Worm (Caenorhabditis elegans) whole organism, L4 larva: ENCODE data around the gene bath-37.

ENCODE experiments used
- F37D6.2 ChIP-seq: sonication (generic microtip); optimal IDR thresholded peaks from 2 replicates; lab custom pipeline; 2016; ENCODE audit warnings: mild to moderate bottlenecking, missing genetic modification characterization, missing compliant biosample characterization
- T20F7.1 ChIP-seq: fragments of 200-800 bp; sonication (Bioruptor generic); optimal IDR thresholded peaks from 2 replicates; lab custom pipeline; 2018; ENCODE audit warnings: mild to moderate bottlenecking, missing genetic modification characterization, missing compliant biosample characterization
- T26A8.4 ChIP-seq: fragments of 200-800 bp; sonication (Bioruptor generic); IDR thresholded peaks from 2 replicates; pipeline ENCODE4 v1.3.6; 2022; ENCODE audit warnings: missing genetic modification characterization, missing compliant biosample characterization
- Y48G9A.11 ChIP-seq: fragments of 200-800 bp; sonication (Bioruptor generic); IDR thresholded peaks from 2 replicates; pipeline ENCODE4 v1.3.6; 2022; ENCODE audit warnings: missing genetic modification reagents, missing genetic modification characterization, missing compliant biosample characterization
- Y5F2A.4 ChIP-seq: fragments of 200-800 bp; sonication (Bioruptor generic); optimal IDR thresholded peaks from 2 replicates; lab custom pipeline; 2018; ENCODE audit warnings: mild to moderate bottlenecking, missing genetic modification characterization, missing compliant biosample characterization
- Y75B8A.6 ChIP-seq: fragments of 200-800 bp; sonication (Bioruptor generic); IDR thresholded peaks from 2 replicates; pipeline ENCODE4 v1.3.6; 2022; ENCODE audit warnings: missing genetic modification reagents, missing genetic modification characterization, missing compliant biosample characterization
- ZK546.5 ChIP-seq, 2 experiments: sonication (generic microtip); optimal IDR thresholded peaks; 2 replicates each; lab custom pipeline; 2017; ENCODE audit warnings: missing biosample characterization in 2 of 2, missing genetic modification characterization in 2 of 2
- aly-2 ChIP-seq: sonication (generic microtip); optimal IDR thresholded peaks from 2 replicates; lab custom pipeline; 2018; ENCODE audit warnings: missing biosample characterization, missing genetic modification characterization
- attf-4 ChIP-seq: sonication (generic microtip); optimal IDR thresholded peaks from 3 replicates; lab custom pipeline; 2017; ENCODE audit warnings: missing biosample characterization, missing genetic modification characterization
- ceh-20 ChIP-seq: fragments of 200-800 bp; sonication (Bioruptor generic); IDR thresholded peaks from 2 replicates; pipeline ENCODE4 v1.3.6; 2022; ENCODE audit warnings: missing genetic modification reagents, missing genetic modification characterization, missing compliant biosample characterization
- ceh-28 ChIP-seq: fragments of 150-350 bp; optimal IDR thresholded peaks from 2 replicates; lab custom pipeline; 2014; ENCODE audit warnings: missing biosample characterization, missing genetic modification reagents, missing genetic modification characterization
- daf-16 ChIP-seq, 3 experiments: sonication (generic microtip); optimal IDR thresholded peaks; 2 replicates each; lab custom pipeline; 2016 to 2017; ENCODE audit warnings: missing genetic modification characterization in 3 of 3, missing genetic modification reagents in 3 of 3, mild to moderate bottlenecking in 2 of 3, missing compliant biosample characterization in 2 of 3, missing biosample characterization in 1 of 3, moderate library complexity in 1 of 3
- daf-19 ChIP-seq: fragments of 200-800 bp; sonication (Bioruptor generic); conservative IDR thresholded peaks from 2 replicates; pipeline ENCODE4 v1.3.6; 2022; ENCODE audit warnings: missing genetic modification characterization, missing compliant biosample characterization
- dmd-6 ChIP-seq: fragments of 200-800 bp; sonication (Bioruptor generic); IDR thresholded peaks from 2 replicates; pipeline ENCODE4 v1.3.6; 2022; ENCODE audit warnings: missing genetic modification reagents, missing genetic modification characterization, missing compliant biosample characterization
- dmd-8 ChIP-seq: fragments of 200-800 bp; sonication (Bioruptor generic); IDR thresholded peaks from 2 replicates; pipeline ENCODE4 v1.3.6; 2022; ENCODE audit warnings: missing genetic modification characterization, missing compliant biosample characterization
- dmd-9 ChIP-seq: fragments of 200-800 bp; sonication (Bioruptor generic); IDR thresholded peaks from 2 replicates; pipeline ENCODE4 v1.3.6; 2022; ENCODE audit warnings: missing genetic modification reagents, missing genetic modification characterization, missing compliant biosample characterization
- dpl-1 ChIP-seq: fragments of 150-350 bp; optimal IDR thresholded peaks from 2 replicates; lab custom pipeline; 2014; ENCODE audit warnings: missing biosample characterization, missing genetic modification reagents, missing genetic modification characterization
- dve-1 ChIP-seq: sonication (generic microtip); optimal IDR thresholded peaks from 2 replicates; lab custom pipeline; 2017; ENCODE audit warnings: antibody characterized with exemption, mild to moderate bottlenecking, missing genetic modification characterization, missing compliant biosample characterization; ENCODE audit not compliant: insufficient read depth
- fos-1 ChIP-seq: fragments of 150-350 bp; optimal IDR thresholded peaks from 2 replicates; lab custom pipeline; 2014; ENCODE audit warnings: missing biosample characterization, missing genetic modification characterization
- hif-1 ChIP-seq, 2 experiments: sonication (generic microtip); optimal IDR thresholded peaks; 2 replicates each; lab custom pipeline; 2016 to 2017; ENCODE audit warnings: missing compliant biosample characterization in 2 of 2, missing genetic modification characterization in 2 of 2, missing genetic modification reagents in 2 of 2, missing genotype in 2 of 2, mild to moderate bottlenecking in 1 of 2
- hlh-30 ChIP-seq: sonication (generic microtip); optimal IDR thresholded peaks from 2 replicates; lab custom pipeline; 2017; ENCODE audit warnings: antibody characterized with exemption, mild to moderate bottlenecking, missing genetic modification characterization, missing compliant biosample characterization; ENCODE audit not compliant: insufficient read depth
- jun-1 ChIP-seq: fragments of 150-350 bp; optimal IDR thresholded peaks from 2 replicates; lab custom pipeline; 2014; ENCODE audit warnings: missing biosample characterization, missing genetic modification reagents, missing genetic modification characterization
- lim-7 ChIP-seq: fragments of 200-800 bp; sonication (Bioruptor generic); IDR thresholded peaks from 2 replicates; pipeline ENCODE4 v1.3.6; 2022; ENCODE audit warnings: missing genetic modification characterization, missing compliant biosample characterization
- lin-1 ChIP-seq: fragments of 200-800 bp; sonication (Bioruptor generic); IDR thresholded peaks from 2 replicates; pipeline ENCODE4 v1.3.6; 2022; ENCODE audit warnings: missing genetic modification reagents, missing genetic modification characterization, missing compliant biosample characterization
- lin-29 ChIP-seq: fragments of 200-800 bp; sonication (Bioruptor generic); IDR thresholded peaks from 2 replicates; pipeline ENCODE4 v1.3.6; 2022; ENCODE audit warnings: missing genetic modification reagents, missing genetic modification characterization, missing compliant biosample characterization
- lin-38 ChIP-seq: fragments of 200-800 bp; sonication (Bioruptor generic); IDR thresholded peaks from 2 replicates; pipeline ENCODE4 v1.3.6; 2022; ENCODE audit warnings: missing genetic modification reagents, missing genetic modification characterization, missing compliant biosample characterization
- lin-39 ChIP-seq: fragments of 150-350 bp; optimal IDR thresholded peaks from 2 replicates; lab custom pipeline; 2014; ENCODE audit warnings: missing biosample characterization, missing genetic modification reagents, missing genetic modification characterization
- lir-3 ChIP-seq: sonication (generic microtip); optimal IDR thresholded peaks from 2 replicates; lab custom pipeline; 2016; ENCODE audit warnings: mild to moderate bottlenecking, missing genetic modification characterization, missing compliant biosample characterization
- lsy-2 ChIP-seq, 2 experiments: fragments of 150-350 bp in 1 of 2; sonication (generic microtip) in 1 of 2; optimal IDR thresholded peaks; 2 replicates each; lab custom pipeline; 2014 to 2017; ENCODE audit warnings: missing biosample characterization in 2 of 2, missing genetic modification characterization in 2 of 2
- madf-9 ChIP-seq: fragments of 200-800 bp; sonication (Bioruptor generic); conservative IDR thresholded peaks from 2 replicates; pipeline ENCODE4 v1.3.6; 2022; ENCODE audit warnings: missing genetic modification reagents, missing genetic modification characterization, missing compliant biosample characterization
- mdt-29 ChIP-seq: fragments of 200-800 bp; sonication (Bioruptor generic); IDR thresholded peaks from 2 replicates; pipeline ENCODE4 v1.3.6; 2022; ENCODE audit warnings: missing genetic modification reagents, missing genetic modification characterization, missing compliant biosample characterization
- mep-1 ChIP-seq: fragments of 150-350 bp; sonication (generic microtip); optimal IDR thresholded peaks from 3 replicates; lab custom pipeline; 2014; ENCODE audit warnings: missing biosample characterization, missing genetic modification characterization
- mxl-3 ChIP-seq: fragments of 200-800 bp; sonication (Bioruptor generic); optimal IDR thresholded peaks from 2 replicates; lab custom pipeline; 2018; ENCODE audit warnings: mild to moderate bottlenecking, missing genetic modification characterization, missing compliant biosample characterization
- nhr-11 ChIP-seq: fragments of 150-350 bp; optimal IDR thresholded peaks from 2 replicates; lab custom pipeline; 2014; ENCODE audit warnings: missing biosample characterization, missing genetic modification characterization
- nhr-237 ChIP-seq: sonication (generic microtip); optimal IDR thresholded peaks from 2 replicates; lab custom pipeline; 2017; ENCODE audit warnings: missing biosample characterization, missing genetic modification characterization
- nhr-25 ChIP-seq: sonication (generic microtip); optimal IDR thresholded peaks from 2 replicates; lab custom pipeline; 2017; ENCODE audit warnings: missing genetic modification characterization, mild to moderate bottlenecking, missing compliant biosample characterization, antibody characterized with exemption, moderate library complexity, borderline replicate concordance; ENCODE audit not compliant: insufficient read depth
- nhr-76 ChIP-seq: fragments of 150-350 bp; optimal IDR thresholded peaks from 2 replicates; lab custom pipeline; 2014; ENCODE audit warnings: missing biosample characterization, missing genetic modification characterization
- php-3 ChIP-seq: fragments of 200-800 bp; sonication (Bioruptor generic); IDR thresholded peaks from 2 replicates; pipeline ENCODE4 v1.3.6; 2022; ENCODE audit warnings: missing genetic modification reagents, missing genetic modification characterization, missing compliant biosample characterization
- saeg-2 ChIP-seq: fragments of 200-800 bp; sonication (Bioruptor generic); IDR thresholded peaks from 2 replicates; pipeline ENCODE4 v1.3.6; 2022; ENCODE audit warnings: missing genetic modification reagents, missing genetic modification characterization, missing compliant biosample characterization
- sdz-12 ChIP-seq: fragments of 200-800 bp; sonication (Bioruptor generic); optimal IDR thresholded peaks from 2 replicates; lab custom pipeline; 2018; ENCODE audit warnings: mild to moderate bottlenecking, missing genetic modification characterization, missing compliant biosample characterization
- unc-130 ChIP-seq: sonication (generic microtip); optimal IDR thresholded peaks from 2 replicates; lab custom pipeline; 2016; ENCODE audit warnings: missing genetic modification reagents, missing genetic modification characterization, missing compliant biosample characterization
- unc-39 ChIP-seq: sonication (generic microtip); optimal IDR thresholded peaks from 2 replicates; lab custom pipeline; 2017; ENCODE audit warnings: missing biosample characterization, missing genetic modification characterization
- zag-1 ChIP-seq: fragments of 150-350 bp; optimal IDR thresholded peaks from 2 replicates; lab custom pipeline; 2014; ENCODE audit warnings: missing biosample characterization, missing genetic modification characterization
- zfp-3 ChIP-seq: fragments of 200-800 bp; sonication (Bioruptor generic); conservative IDR thresholded peaks from 2 replicates; pipeline ENCODE4 v1.3.6; 2022; ENCODE audit warnings: missing genetic modification reagents, missing genetic modification characterization, missing compliant biosample characterization
- ztf-11 ChIP-seq: fragments of 150-350 bp; optimal IDR thresholded peaks from 2 replicates; lab custom pipeline; 2014; ENCODE audit warnings: missing biosample characterization, missing genetic modification characterization
- ztf-7 ChIP-seq: fragments of 150-350 bp; optimal IDR thresholded peaks from 2 replicates; lab custom pipeline; 2014; ENCODE audit warnings: missing biosample characterization, missing genetic modification characterization

The bath-37 gene

DNA sequence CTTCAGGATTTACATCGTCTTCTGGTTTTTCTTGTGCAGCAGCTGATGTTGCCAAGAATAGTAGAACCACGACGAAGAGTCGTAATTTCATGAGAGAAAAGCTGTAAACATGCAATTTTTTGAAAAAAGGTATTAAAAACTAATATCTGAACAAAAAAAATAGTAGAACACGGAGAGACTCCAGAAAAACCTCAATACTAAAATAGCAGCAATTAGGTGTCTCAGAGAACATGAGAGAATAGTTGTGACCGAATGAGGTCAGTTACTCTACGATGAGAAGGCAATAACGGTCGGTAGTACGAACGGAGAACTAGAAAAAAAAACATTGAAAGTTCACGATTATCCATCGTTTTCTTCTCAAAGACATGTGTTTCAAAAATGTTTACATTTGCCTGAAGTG lies 39.6 kb upstream of the bath-37 start, which contains the start of gene tgn-38:
Gene tgn-38, minus strand, starts transcription at position 101 of the 400 bp plus-strand sequence.
- TF ChIP-seq Y48G9A.11 (no peak), lin-38 (GFP tag; lab: Robert Waterston, UW) (no peak), lim-7 (GFP tag; lab: Robert Waterston, UW) (no peak), lin-39 (tag; lab: Kevin White, UChicago) (no peak), sdz-12 (no peak), ztf-11 (no peak), F37D6.2 (no peak), mdt-29 (GFP tag; lab: Robert Waterston, UW) (no peak), mxl-3 (no peak), aly-2 (tag; lab: Kevin White, UChicago) (no peak), lir-3 (tag; lab: Kevin White, UChicago) (no peak)

DNA sequence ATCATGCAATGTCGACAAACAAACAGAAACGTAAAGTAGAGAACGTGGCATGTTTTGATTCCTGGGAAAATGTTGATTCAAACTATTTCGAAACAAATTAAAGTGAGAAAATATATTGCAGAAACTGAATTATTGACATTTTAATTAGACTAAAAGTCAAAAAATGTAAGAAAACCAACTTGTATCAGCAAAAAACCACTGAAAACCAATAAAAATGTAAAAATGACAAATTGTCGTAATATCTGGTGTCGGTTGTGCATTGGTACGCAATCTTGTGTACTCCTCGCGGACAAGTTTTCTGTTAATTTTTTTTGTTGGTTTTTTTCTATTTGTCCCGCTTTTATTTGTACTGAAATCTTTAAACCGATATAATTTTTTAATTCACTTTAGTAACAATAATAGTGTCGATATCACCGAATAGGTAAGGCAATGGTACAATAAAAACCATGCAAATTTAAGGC lies 38.9 kb upstream of the bath-37 start, which contains the start of gene T12G3.11:
Gene T12G3.11, minus strand, starts transcription at position 51 of the 461 bp plus-strand sequence.
- TF ChIP-seq jun-1 (no peak), unc-39 (tag; lab: Kevin White, UChicago) (no peak), lsy-2 (tag; optimal IDR thresholded peaks at IDR 0.05; lab: Kevin White, UChicago) (peak in 1 of 2 experiments; percentile 79), ZK546.5 (tag; optimal IDR thresholded peaks at IDR 0.05; lab: Kevin White, UChicago) (no peak), dmd-9 (no peak), madf-9 (GFP tag; lab: Robert Waterston, UW) (no peak), daf-16 (GFP tag; optimal IDR thresholded peaks at IDR 0.05; lab: Kevin White, UChicago) (no peak), daf-16 (tag; optimal IDR thresholded peaks at IDR 0.05; lab: Kevin White, UChicago) (peak; percentile 44), hif-1 (tag; optimal IDR thresholded peaks at IDR 0.05; lab: Kevin White, UChicago) (no peak), T20F7.1 (GFP tag; lab: Kevin White, UChicago) (peak; percentile 49), nhr-237 (tag; lab: Kevin White, UChicago) (no peak), unc-130 (GFP tag; lab: Kevin White, UChicago) (no peak), ztf-7 (tag; lab: Kevin White, UChicago) (peak; percentile 86), T26A8.4 (no peak), ceh-28 (tag; lab: Kevin White, UChicago) (no peak), zfp-3 (GFP tag; lab: Robert Waterston, UW) (no peak), nhr-25 (no peak), dpl-1 (peak; percentile 61), nhr-76 (tag; lab: Kevin White, UChicago) (no peak), ceh-20 (no peak), dve-1 (peak; percentile 39), mep-1 (peak; percentile 29), dmd-8 (GFP tag; lab: Robert Waterston, UW) (no peak), dmd-6 (GFP tag; lab: Robert Waterston, UW) (0 out of 2 replicates have a peak, but pooled peaks have one; percentile 8), php-3 (GFP tag; lab: Robert Waterston, UW) (no peak), Y5F2A.4 (GFP tag; lab: Kevin White, UChicago) (no peak), hlh-30 (tag; lab: Kevin White, UChicago) (peak; percentile 12), lin-29 (GFP tag; lab: Robert Waterston, UW) (no peak), nhr-11 (no peak), Y75B8A.6 (GFP tag; lab: Robert Waterston, UW) (no peak), zag-1 (tag; lab: Kevin White, UChicago) (no peak), daf-19 (no peak), attf-4 (tag; lab: Kevin White, UChicago) (no peak), saeg-2 (no peak), fos-1 (tag; lab: Kevin White, UChicago) (no peak), lin-1 (GFP tag; lab: Robert Waterston, UW) (no peak), ztf-11 (no peak), lin-38 (GFP tag; lab: Robert Waterston, UW) (peak; percentile 42)
- TF ChIP-seq, all 104 proteins: peak for 10
